Worm (Caenorhabditis elegans): ENCODE measurements around the gene set-30.

DNA sequence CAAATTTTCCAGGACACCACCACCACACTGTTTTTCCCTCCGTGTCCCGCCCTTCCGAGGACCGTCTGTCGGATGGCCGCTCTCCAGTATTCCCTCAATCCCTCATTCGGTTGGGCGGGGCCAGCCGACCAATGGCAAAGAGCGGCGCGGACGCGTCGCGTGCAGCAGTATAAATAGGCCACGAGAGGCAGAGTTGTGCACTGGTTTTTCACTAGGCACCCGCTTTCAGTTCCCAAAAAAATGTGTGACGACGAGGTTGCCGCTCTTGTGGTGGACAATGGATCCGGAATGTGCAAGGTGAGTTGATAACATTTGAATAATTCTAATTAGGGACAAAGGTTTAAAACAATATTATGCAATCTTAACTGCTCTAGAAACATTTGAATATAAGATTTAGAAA, 38.6 kb upstream of the set-30 start, which contains the start of gene act-4:
- TF ChIP-seq ama-1 (optimal IDR thresholded peaks at IDR 0.05) (no peak), tbx-37 (GFP tag; conservative IDR thresholded peaks at IDR 0.05) (no peak), sea-1 (GFP tag; conservative IDR thresholded peaks at IDR 0.05) (no peak), hmg-4 (GFP tag; optimal IDR thresholded peaks at IDR 0.05) (peak; percentile 23), hmbx-1 (tag; optimal IDR thresholded peaks at IDR 0.05) (no peak), F13C5.2 (tag; optimal IDR thresholded peaks at IDR 0.05) (no peak), pes-1 (GFP tag; IDR thresholded peaks at IDR 0.05) (no peak), B0310.2 (tag; optimal IDR thresholded peaks at IDR 0.05) (no peak), ceh-13 (GFP tag; optimal IDR thresholded peaks at IDR 0.05) (no peak), ets-7 (tag; optimal IDR thresholded peaks at IDR 0.05) (no peak), scrt-1 (GFP tag; IDR thresholded peaks at IDR 0.05) (no peak), tbx-11 (GFP tag; IDR thresholded peaks at IDR 0.05) (0 out of 2 replicates have a peak, but pooled peaks have one; percentile 17)

All from whole organism, early embryonic.